Worm (Caenorhabditis elegans) whole organism, L3 larva: ENCODE results near the gene pqn-65.

Experiments used
- R02D3.7 ChIP-seq: fragments of 150-350 bp; optimal IDR thresholded peaks from 2 replicates; lab custom pipeline; 2014; ENCODE audit warnings: missing biosample characterization, missing genetic modification characterization
- fkh-10 ChIP-seq: sonication (generic microtip); optimal IDR thresholded peaks from 2 replicates; lab custom pipeline; 2017; ENCODE audit warnings: missing biosample characterization, missing genetic modification reagents, missing genetic modification characterization
- fkh-2 ChIP-seq: fragments of 150-350 bp; optimal IDR thresholded peaks from 2 replicates; lab custom pipeline; 2014; ENCODE audit warnings: missing biosample characterization, missing genetic modification reagents, missing genetic modification characterization
- jun-1 ChIP-seq: fragments of 150-350 bp; optimal IDR thresholded peaks from 2 replicates; lab custom pipeline; 2014; ENCODE audit warnings: missing biosample characterization, missing genetic modification reagents, missing genetic modification characterization
- nhr-12 ChIP-seq: fragments of 150-350 bp; optimal IDR thresholded peaks from 2 replicates; lab custom pipeline; 2014; ENCODE audit warnings: missing biosample characterization, missing genetic modification characterization
- nhr-43 ChIP-seq: sonication (generic microtip); optimal IDR thresholded peaks from 2 replicates; lab custom pipeline; 2016; ENCODE audit warnings: mild to moderate bottlenecking, missing genetic modification characterization, missing compliant biosample characterization; ENCODE audit not compliant: poor library complexity, severe bottlenecking
- nhr-77 ChIP-seq: fragments of 150-350 bp; optimal IDR thresholded peaks from 2 replicates; lab custom pipeline; 2014; ENCODE audit warnings: missing biosample characterization, missing genetic modification characterization
- unc-62 ChIP-seq: fragments of 150-350 bp; sonication (generic microtip); optimal IDR thresholded peaks from 4 replicates; lab custom pipeline; 2014; ENCODE audit warnings: missing biosample characterization, missing genetic modification reagents, missing genetic modification characterization

- no peak for TF ChIP-seq unc-62 (GFP tag; lab: Kevin White, UChicago)
- no peak for TF ChIP-seq nhr-12 (tag; lab: Kevin White, UChicago)
- TF ChIP-seq fkh-2 (tag; lab: Kevin White, UChicago): no peak
- TF ChIP-seq nhr-77: no peak
- no peak for TF ChIP-seq nhr-43
- no peak for TF ChIP-seq R02D3.7 (tag; lab: Kevin White, UChicago)
- TF ChIP-seq jun-1 (tag; lab: Kevin White, UChicago): no peak
- TF ChIP-seq fkh-10 (GFP tag; lab: Kevin White, UChicago): no peak
These were observed 12.7 kb upstream of the pqn-65 start, which contains the start of gene slcr-46.1 for ce11 chrX:4632088-4632487.
